Worm (Caenorhabditis elegans): Measurements from ENCODE around the gene clec-202.

Gene clec-202

ce11 chrIV:17383046-17383445 is 21.8 kb downstream of the clec-202 start, which contains the start of gene C30H6.12:
TSS of gene C30H6.12 (plus strand) at chrIV:17383346.
- TF ChIP-seq pag-3 (tag; optimal IDR thresholded peaks at IDR 0.05; ENCODE audit: borderline replicate concordance), result no peak
- TF ChIP-seq ceh-14 (tag; optimal IDR thresholded peaks at IDR 0.05), result no peak
- TF ChIP-seq odd-2 (tag; optimal IDR thresholded peaks at IDR 0.05), result no peak
- no peak for TF ChIP-seq lim-6 (tag; optimal IDR thresholded peaks at IDR 0.05)
- TF ChIP-seq ceh-45 (GFP tag; IDR thresholded peaks at IDR 0.05), result no peak
- TF ChIP-seq ceh-22 (tag; optimal IDR thresholded peaks at IDR 0.05), result no peak
- TF ChIP-seq ceh-48 (tag; optimal IDR thresholded peaks at IDR 0.05), result no peak
- no peak for TF ChIP-seq dve-1 (tag; optimal IDR thresholded peaks at IDR 0.05)

ce11 chrIV:17387442-17387967 is 26.3 kb downstream of the clec-202 start, which contains the start of gene T02D1.8:
TSS of gene T02D1.8 (minus strand) at chrIV:17387492.
- no peak for TF ChIP-seq hlh-8 (tag; optimal IDR thresholded peaks at IDR 0.05)
- no peak for TF ChIP-seq pax-1 (tag; optimal IDR thresholded peaks at IDR 0.05)
- TF ChIP-seq fkh-10 (GFP tag; optimal IDR thresholded peaks at IDR 0.05), result no peak
- no peak for TF ChIP-seq pat-9 (tag; optimal IDR thresholded peaks at IDR 0.05)
- TF ChIP-seq zip-5 (tag; optimal IDR thresholded peaks at IDR 0.05), result no peak

- TF ChIP-seq elt-2 (tag; optimal IDR thresholded peaks at IDR 0.05), result no peak
- TF ChIP-seq ceh-2 (tag; optimal IDR thresholded peaks at IDR 0.05), result no peak
- TF ChIP-seq tbx-2 (tag; optimal IDR thresholded peaks at IDR 0.05), result no peak
- no peak for TF ChIP-seq mec-3 (tag; optimal IDR thresholded peaks at IDR 0.05; ENCODE audit: borderline replicate concordance)
- no peak for TF ChIP-seq lin-11 (tag; optimal IDR thresholded peaks at IDR 0.05)
- TF ChIP-seq pha-4 (tag; optimal IDR thresholded peaks at IDR 0.05), result no peak
- TF ChIP-seq ceh-34 (tag; optimal IDR thresholded peaks at IDR 0.05), result no peak
- no peak for TF ChIP-seq C38D4.7 (GFP tag; optimal IDR thresholded peaks at IDR 0.05)
- no peak for TF ChIP-seq ceh-19 (GFP tag; optimal IDR thresholded peaks at IDR 0.05)
- no peak for TF ChIP-seq ceh-22 (tag; optimal IDR thresholded peaks at IDR 0.05)
- TF ChIP-seq sox-2 (GFP tag; IDR thresholded peaks at IDR 0.05), result no peak
- no peak for TF ChIP-seq tbx-7 (tag; optimal IDR thresholded peaks at IDR 0.05)
Measured at ce11 chrIV:17395910-17396309, 34.7 kb downstream of the clec-202 start, which contains the start of gene sru-15. TSS of gene sru-15 (plus strand) at chrIV:17396210.

DNA sequence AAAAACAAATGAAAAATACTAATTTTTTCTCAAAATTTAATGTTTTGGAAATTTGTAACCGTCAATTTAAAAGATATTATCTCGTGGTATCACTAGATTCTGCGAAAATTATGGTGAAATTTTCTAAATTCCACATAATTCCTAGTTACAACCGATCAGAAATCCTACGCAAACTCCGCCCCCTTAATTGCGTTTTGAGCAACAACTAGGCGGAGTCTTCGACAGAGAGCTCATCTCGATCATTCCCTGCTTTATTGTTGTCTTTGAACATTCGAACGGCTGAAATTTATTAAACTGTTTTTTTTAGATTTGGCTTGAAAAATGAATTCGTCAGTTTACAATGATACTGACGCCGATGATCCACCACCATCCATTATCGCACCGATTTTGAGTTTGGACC is 38.2 kb downstream of the clec-202 start, which contains the start of gene T02D1.4:
Gene T02D1.4, plus strand, starts transcription at position 301 of the 400 bp plus-strand sequence.
- TF ChIP-seq ceh-22 (tag; optimal IDR thresholded peaks at IDR 0.05) (no peak), ceh-18 (tag; optimal IDR thresholded peaks at IDR 0.05) (no peak), nhr-11 (tag; optimal IDR thresholded peaks at IDR 0.05) (no peak)

DNA sequence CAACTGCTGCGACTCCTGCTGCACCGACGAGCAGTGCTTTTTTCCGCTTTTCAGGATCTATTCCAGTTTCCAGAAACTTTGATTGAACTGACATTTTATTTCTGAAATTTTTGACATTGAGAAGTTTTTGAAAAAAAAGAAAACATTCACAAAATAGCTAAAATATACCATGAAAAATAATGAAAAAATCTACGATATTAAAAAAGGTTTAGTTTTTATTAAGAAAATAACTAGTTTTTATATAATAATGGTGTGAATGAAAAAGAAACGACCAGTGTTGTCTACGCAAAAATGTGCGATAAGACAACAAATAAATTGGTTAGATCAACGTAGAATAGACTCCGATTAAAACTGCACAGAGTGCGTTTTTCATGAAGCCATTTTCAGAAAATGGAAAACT is 44.3 kb downstream of the clec-202 start, which contains the start of gene pmp-4:
Gene pmp-4, minus strand, starts transcription at position 101 of the 400 bp plus-strand sequence.
- TF ChIP-seq pax-1 (tag; optimal IDR thresholded peaks at IDR 0.05), result no peak
- no peak for TF ChIP-seq ceh-14 (tag; optimal IDR thresholded peaks at IDR 0.05)
- TF ChIP-seq hlh-15 (tag; optimal IDR thresholded peaks at IDR 0.05), result no peak

DNA sequence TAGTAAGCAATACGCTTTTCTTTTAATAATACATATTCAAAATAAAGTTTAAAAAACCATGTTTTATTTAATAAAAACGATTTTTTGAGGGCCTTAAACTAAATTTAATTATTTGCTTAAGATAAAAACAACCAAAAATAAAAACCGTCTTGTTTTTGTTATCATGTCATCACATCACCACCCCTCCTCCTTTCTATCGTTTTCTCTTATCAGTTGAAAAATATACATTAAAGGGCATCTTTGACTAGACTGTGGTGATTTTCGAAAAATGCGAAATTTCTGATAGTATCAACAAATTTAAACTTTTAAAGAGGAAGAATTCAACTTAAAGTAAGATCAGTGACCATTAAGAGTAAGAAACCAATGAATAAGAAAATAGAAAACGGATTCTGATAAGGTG is 44.9 kb downstream of the clec-202 start:
- TF ChIP-seq elt-2 (tag; optimal IDR thresholded peaks at IDR 0.05) (peak; percentile 82), C08G9.2 (tag; optimal IDR thresholded peaks at IDR 0.05) (no peak)

DNA sequence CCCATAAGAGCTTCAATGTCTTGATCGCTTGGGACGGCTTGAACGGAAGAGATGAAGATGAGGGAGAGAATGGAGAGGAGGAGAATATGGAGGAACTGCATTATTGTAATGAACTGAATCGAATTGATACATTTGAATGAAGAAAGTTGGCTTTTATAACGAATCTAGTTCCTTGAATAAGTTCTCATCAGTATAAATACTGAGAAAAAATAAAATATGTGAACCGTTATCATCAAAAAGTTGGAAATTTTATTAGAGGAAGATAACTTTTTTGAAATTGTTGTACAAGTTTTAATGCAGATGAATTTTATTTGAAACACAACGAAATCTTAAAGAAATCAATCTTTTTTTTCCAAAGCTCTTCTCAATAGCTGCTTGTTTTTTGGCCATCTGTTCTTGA is 45.8 kb downstream of the clec-202 start, which contains the start of gene T02D1.7:
Gene T02D1.7, minus strand, starts transcription at position 101 of the 400 bp plus-strand sequence.
- TF ChIP-seq tbx-7 (tag; optimal IDR thresholded peaks at IDR 0.05) (no peak), ceh-14 (tag; optimal IDR thresholded peaks at IDR 0.05) (no peak)
